Worm (Caenorhabditis elegans): ENCODE results near the gene Y41G9A.5.

The Y41G9A.5 gene

DNA sequence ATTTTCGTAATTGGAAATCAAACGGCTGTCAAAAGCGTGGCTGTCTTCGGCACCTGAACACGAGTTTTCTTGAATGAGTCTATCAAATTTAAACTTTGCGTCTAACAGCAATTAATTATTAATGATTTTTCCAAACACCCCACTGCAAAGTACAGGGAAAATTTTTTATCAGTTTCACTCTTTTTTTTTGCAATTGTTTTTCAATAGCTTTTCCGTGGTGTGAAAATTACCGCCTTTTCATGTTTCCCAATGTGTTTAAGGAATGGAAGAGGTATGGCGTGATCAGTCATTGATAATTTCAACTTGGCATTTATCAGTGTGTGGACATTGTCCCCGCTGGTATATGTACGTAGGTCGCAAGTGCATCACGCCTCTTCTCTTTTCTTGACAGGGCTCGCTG, 14.6 kb upstream of the Y41G9A.5 start (continued):
- no peak for TF ChIP-seq ceh-32 (tag; optimal IDR thresholded peaks at IDR 0.05; ENCODE audit: poor library complexity)
- TF ChIP-seq Y105C5A.15 (GFP tag; IDR thresholded peaks at IDR 0.05): no peak
- no peak for TF ChIP-seq D1046.2 (GFP tag; IDR thresholded peaks at IDR 0.05)
- TF ChIP-seq F49E8.2 (tag; optimal IDR thresholded peaks at IDR 0.05; ENCODE audit: borderline replicate concordance): no peak
- no peak for TF ChIP-seq unc-130 (GFP tag; optimal IDR thresholded peaks at IDR 0.05)
- TF ChIP-seq madf-5 (GFP tag; IDR thresholded peaks at IDR 0.05): no peak
- 0 out of 2 replicates have a peak, but pooled peaks have one; percentile 26 for TF ChIP-seq mdt-29 (GFP tag; IDR thresholded peaks at IDR 0.05)
- peak in 1 of 2 experiments; percentile 14 for TF ChIP-seq daf-16 (GFP tag; optimal IDR thresholded peaks at IDR 0.05)
- TF ChIP-seq daf-16 (tag; optimal IDR thresholded peaks at IDR 0.05): peak; percentile 92
- no peak for TF ChIP-seq zfp-2 (tag; optimal IDR thresholded peaks at IDR 0.05)
- peak; percentile 50 for TF ChIP-seq mxl-3 (GFP tag; optimal IDR thresholded peaks at IDR 0.05)
- no peak for TF ChIP-seq ceh-20 (GFP tag; IDR thresholded peaks at IDR 0.05)
- TF ChIP-seq tra-1 (GFP tag; IDR thresholded peaks at IDR 0.05): peak; percentile 59; the same call in 1 of the 2 replicates
- no peak for TF ChIP-seq ZK546.5 (tag; optimal IDR thresholded peaks at IDR 0.05)
- TF ChIP-seq F44E2.7 (GFP tag; IDR thresholded peaks at IDR 0.05): no peak

ce11 chrX:2933061-2933460, 13.4 kb upstream of the Y41G9A.5 start, which contains the start of gene fard-1:
Gene fard-1 (plus strand): TSS chrX:2933361.
- TF ChIP-seq Y75B8A.6 (GFP tag; IDR thresholded peaks at IDR 0.05): 0 out of 2 replicates have a peak, but pooled peaks have one; percentile 23
- TF ChIP-seq lin-15B (tag; optimal IDR thresholded peaks at IDR 0.05): no peak

DNA sequence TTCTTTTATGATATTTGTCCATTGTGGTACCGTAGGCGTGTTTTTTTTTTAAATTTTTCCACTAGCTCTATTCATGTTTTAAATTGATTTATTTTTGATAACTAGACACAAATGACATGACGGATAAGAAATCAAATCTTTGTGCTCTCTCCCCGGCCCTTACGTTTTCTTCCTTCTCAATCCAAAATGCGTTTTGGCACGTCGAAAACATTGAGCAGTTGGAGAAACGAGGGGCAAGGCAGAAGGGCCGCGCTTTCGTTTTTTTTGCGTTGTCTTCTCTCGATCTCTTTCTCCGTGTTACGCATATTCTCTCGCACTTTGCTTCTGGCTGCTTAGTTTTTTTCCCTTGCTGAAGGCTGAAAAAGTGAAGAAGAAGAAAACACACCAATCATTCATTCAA, 7.4 kb upstream of the Y41G9A.5 start:
- peak in 1 of 2 experiments; percentile 35 for TF ChIP-seq lsy-2 (tag; optimal IDR thresholded peaks at IDR 0.05)
- TF ChIP-seq zag-1 (tag; optimal IDR thresholded peaks at IDR 0.05): no peak
- TF ChIP-seq ama-1 (optimal IDR thresholded peaks at IDR 0.05): no peak
- peak in 1 of 2 experiments; percentile 0 for TF ChIP-seq daf-16 (GFP tag; optimal IDR thresholded peaks at IDR 0.05)
- TF ChIP-seq daf-16 (tag; optimal IDR thresholded peaks at IDR 0.05): no peak
- TF ChIP-seq aha-1 (tag): peak; percentile 99
- TF ChIP-seq ctbp-1 (GFP tag; IDR thresholded peaks at IDR 0.05): peak; percentile 34; the same call in 1 of the 2 replicates
- TF ChIP-seq fkh-10 (GFP tag; optimal IDR thresholded peaks at IDR 0.05): peak; percentile 24
- no peak for TF ChIP-seq mes-2 (tag; optimal IDR thresholded peaks at IDR 0.05; ENCODE audit: poor library complexity, severe bottlenecking)
- no peak for TF ChIP-seq mep-1 (tag; optimal IDR thresholded peaks at IDR 0.05)
- peak in 1 of 2 experiments; percentile 97 for TF ChIP-seq hif-1 (tag; optimal IDR thresholded peaks at IDR 0.05)
- peak in 1 of 2 experiments; percentile 79 for TF ChIP-seq unc-62 (GFP tag; optimal IDR thresholded peaks at IDR 0.05 in 1 of 2)
- TF ChIP-seq unc-62 (tag; optimal IDR thresholded peaks at IDR 0.05): no peak
- TF ChIP-seq hmg-1.1 (GFP tag; IDR thresholded peaks at IDR 0.05): 0 out of 2 replicates have a peak, but pooled peaks have one; percentile 23
- no peak for TF ChIP-seq nhr-237 (tag; optimal IDR thresholded peaks at IDR 0.05)

DNA sequence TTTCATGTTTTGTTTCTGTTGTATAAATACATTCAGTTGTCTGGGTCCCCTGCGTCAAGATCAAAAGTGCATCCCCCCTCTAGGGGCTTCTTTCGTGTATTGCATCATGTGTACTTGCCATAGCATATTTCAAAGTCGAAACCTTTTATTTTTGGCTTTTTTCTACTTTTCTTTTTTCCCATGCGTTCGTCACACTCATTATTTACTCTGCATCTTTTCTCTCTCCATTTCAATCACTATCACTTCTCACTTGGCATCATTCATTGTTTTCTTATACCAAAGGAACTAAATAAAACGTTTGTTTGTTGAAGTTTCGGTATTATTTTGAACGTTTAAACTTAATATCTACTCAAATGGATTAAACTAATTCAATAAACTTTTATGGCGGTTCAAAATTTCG, 6.9 kb upstream of the Y41G9A.5 start:
- TF ChIP-seq dmd-8 (GFP tag; IDR thresholded peaks at IDR 0.05): no peak
- TF ChIP-seq mes-2 (tag; optimal IDR thresholded peaks at IDR 0.05; ENCODE audit: poor library complexity, severe bottlenecking): peak; percentile 17
- TF ChIP-seq hlh-30 (tag; optimal IDR thresholded peaks at IDR 0.05; ENCODE audit: insufficient read depth): peak; percentile 35
- peak in 1 of 2 experiments; percentile 51 for TF ChIP-seq unc-62 (GFP tag; optimal IDR thresholded peaks at IDR 0.05 in 1 of 2)
- no peak for TF ChIP-seq unc-62 (tag; optimal IDR thresholded peaks at IDR 0.05)
- no peak for TF ChIP-seq daf-16 (GFP tag; optimal IDR thresholded peaks at IDR 0.05)
- TF ChIP-seq daf-16 (tag; optimal IDR thresholded peaks at IDR 0.05): peak; percentile 56
- no peak for TF ChIP-seq egl-27 (tag; optimal IDR thresholded peaks at IDR 0.05)
- TF ChIP-seq madf-5 (GFP tag; IDR thresholded peaks at IDR 0.05): no peak

ce11 chrX:2940572-2940971, 5.9 kb upstream of the Y41G9A.5 start, which contains the start of gene pfk-1.1:
Gene pfk-1.1 (plus strand): TSS chrX:2940872.
- no peak for TF ChIP-seq hlh-11 (tag; optimal IDR thresholded peaks at IDR 0.05)
- no peak for TF ChIP-seq Y5F2A.4 (GFP tag; optimal IDR thresholded peaks at IDR 0.05)
- no peak for TF ChIP-seq zip-11 (GFP tag; IDR thresholded peaks at IDR 0.05)
- no peak for TF ChIP-seq mxl-3 (GFP tag; optimal IDR thresholded peaks at IDR 0.05)
